Worm (Caenorhabditis elegans) whole organism, L4 larva: Measurements from ENCODE around the gene poml-1.

Experiments
- F44E2.7 ChIP-seq: fragments of 200-800 bp; sonication (Bioruptor generic); IDR thresholded peaks from 2 replicates; pipeline ENCODE4 v2.1.2; 2022; ENCODE audit warnings: missing genetic modification characterization, missing compliant biosample characterization
- aha-1 ChIP-seq: fragments of 150-350 bp; peaks from one replicate; lab custom pipeline; 2014; ENCODE audit warnings: missing biosample characterization, missing genetic modification characterization
- ces-1 ChIP-seq: fragments of 150-350 bp; sonication (generic microtip); optimal IDR thresholded peaks from 4 replicates; lab custom pipeline; 2014; ENCODE audit warnings: missing biosample characterization, missing genetic modification reagents, missing genetic modification characterization
- duxl-1 ChIP-seq: sonication (generic microtip); optimal IDR thresholded peaks from 2 replicates; lab custom pipeline; 2016; ENCODE audit warnings: mild to moderate bottlenecking, missing genetic modification characterization, moderate library complexity, missing compliant biosample characterization; ENCODE audit not compliant: poor library complexity
- mep-1 ChIP-seq: fragments of 150-350 bp; sonication (generic microtip); optimal IDR thresholded peaks from 3 replicates; lab custom pipeline; 2014; ENCODE audit warnings: missing biosample characterization, missing genetic modification characterization
- nhr-11 ChIP-seq: fragments of 150-350 bp; optimal IDR thresholded peaks from 2 replicates; lab custom pipeline; 2014; ENCODE audit warnings: missing biosample characterization, missing genetic modification characterization
- nhr-42 ChIP-seq: fragments of 200-800 bp; sonication (Bioruptor generic); IDR thresholded peaks from 2 replicates; pipeline ENCODE4 v1.3.6; 2022; ENCODE audit warnings: missing genetic modification characterization, missing compliant biosample characterization
- nhr-77 ChIP-seq: fragments of 150-350 bp; optimal IDR thresholded peaks from 2 replicates; lab custom pipeline; 2014; ENCODE audit warnings: missing biosample characterization, missing genetic modification characterization
- pqm-1 ChIP-seq: sonication (generic microtip); optimal IDR thresholded peaks from 2 replicates; lab custom pipeline; 2017; ENCODE audit warnings: missing biosample characterization, missing genetic modification characterization
- zfp-3 ChIP-seq: fragments of 200-800 bp; sonication (Bioruptor generic); conservative IDR thresholded peaks from 2 replicates; pipeline ENCODE4 v1.3.6; 2022; ENCODE audit warnings: missing genetic modification reagents, missing genetic modification characterization, missing compliant biosample characterization

DNA sequence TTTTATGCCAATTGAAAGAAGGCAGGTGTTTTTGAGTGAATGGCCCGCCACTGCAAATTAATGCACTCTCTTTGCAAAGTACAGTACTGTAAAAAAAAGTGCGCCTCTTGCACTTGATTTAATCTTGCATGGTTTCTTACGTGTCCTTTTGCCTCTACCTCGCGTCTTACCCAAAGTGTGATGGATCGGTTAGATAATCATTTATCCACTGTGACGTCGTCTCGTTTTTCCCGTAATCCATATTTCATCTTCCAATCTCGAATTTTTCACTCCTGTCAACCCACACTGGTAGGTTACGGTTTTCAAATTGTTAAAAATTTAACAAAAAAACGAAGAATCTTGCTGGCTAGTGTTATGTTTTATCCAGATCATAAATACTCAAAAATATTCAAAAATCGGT, 14.0 kb upstream of the poml-1 start:
- TF ChIP-seq mep-1 (tag; lab: Kevin White, UChicago) (no peak), ces-1 (GFP tag; lab: Kevin White, UChicago) (no peak), duxl-1 (tag; lab: Kevin White, UChicago) (no peak), zfp-3 (GFP tag; lab: Robert Waterston, UW) (no peak), aha-1 (tag; lab: Kevin White, UChicago) (no peak), nhr-11 (tag; lab: Kevin White, UChicago) (no peak), F44E2.7 (GFP tag; lab: Robert Waterston, UW) (no peak), nhr-77 (tag; lab: Kevin White, UChicago) (no peak), pqm-1 (no peak), nhr-42 (no peak)
